Worm (Caenorhabditis elegans) whole organism, L3 larva: ENCODE data around the gene C28D4.4.

Experiments
- R02D3.7 ChIP-seq: fragments of 150-350 bp; optimal IDR thresholded peaks from 2 replicates; lab custom pipeline; 2014; ENCODE audit warnings: missing biosample characterization, missing genetic modification characterization
- ZK546.5 ChIP-seq: sonication (generic microtip); optimal IDR thresholded peaks from 2 replicates; lab custom pipeline; 2017; ENCODE audit warnings: missing biosample characterization, missing genetic modification characterization
- aly-2 ChIP-seq: fragments of 150-350 bp; optimal IDR thresholded peaks from 2 replicates; lab custom pipeline; 2014; ENCODE audit warnings: missing biosample characterization, missing genetic modification characterization
- ama-1 ChIP-seq: fragments of 150-350 bp; optimal IDR thresholded peaks from 2 replicates; lab custom pipeline; 2018
- ceh-16 ChIP-seq: sonication (generic microtip); optimal IDR thresholded peaks from 2 replicates; lab custom pipeline; 2017; ENCODE audit warnings: missing biosample characterization, missing genetic modification characterization
- ceh-28 ChIP-seq: fragments of 150-350 bp; optimal IDR thresholded peaks from 2 replicates; lab custom pipeline; 2014; ENCODE audit warnings: missing biosample characterization, missing genetic modification reagents, missing genetic modification characterization
- ceh-82 ChIP-seq: fragments of 150-350 bp; optimal IDR thresholded peaks from 2 replicates; lab custom pipeline; 2014; ENCODE audit warnings: missing biosample characterization, missing genetic modification characterization
- ceh-9 ChIP-seq: sonication (generic microtip); optimal IDR thresholded peaks from 2 replicates; lab custom pipeline; 2018; ENCODE audit warnings: missing biosample characterization, missing genetic modification characterization
- daf-12 ChIP-seq: fragments of 150-350 bp; optimal IDR thresholded peaks from 2 replicates; lab custom pipeline; 2014; ENCODE audit warnings: missing biosample characterization, missing genetic modification reagents, missing genetic modification characterization
- egl-27 ChIP-seq: sonication (generic microtip); optimal IDR thresholded peaks from 4 replicates; lab custom pipeline; 2017; ENCODE audit warnings: missing biosample characterization, missing genetic modification reagents, missing genetic modification characterization
- egl-5 ChIP-seq: fragments of 150-350 bp; optimal IDR thresholded peaks from 2 replicates; lab custom pipeline; 2017; ENCODE audit warnings: missing biosample characterization, missing genetic modification reagents, missing genetic modification characterization, inconsistent platforms
- elt-1 ChIP-seq: fragments of 150-350 bp; optimal IDR thresholded peaks from 2 replicates; lab custom pipeline; 2014; ENCODE audit warnings: missing biosample characterization, missing genetic modification characterization
- elt-2 ChIP-seq: sonication (generic microtip); optimal IDR thresholded peaks from 2 replicates; lab custom pipeline; 2016; ENCODE audit warnings: missing genetic modification reagents, mild to moderate bottlenecking, missing genetic modification characterization, missing compliant biosample characterization
- elt-3 ChIP-seq, 3 experiments: fragments of 150-350 bp in 1 of 3; sonication (generic microtip) in 2 of 3; optimal IDR thresholded peaks; 2 replicates in 2 of 3; 4 replicates in 1 of 3; lab custom pipeline; 2014 to 2017; ENCODE audit warnings: missing biosample characterization in 3 of 3, missing genetic modification characterization in 3 of 3
- eor-1 ChIP-seq, 2 experiments: fragments of 150-350 bp; optimal IDR thresholded peaks; 2 replicates each; lab custom pipeline; 2014 to 2018; ENCODE audit warnings: missing biosample characterization in 2 of 2, missing genetic modification characterization in 2 of 2
- fkh-10 ChIP-seq: sonication (generic microtip); optimal IDR thresholded peaks from 2 replicates; lab custom pipeline; 2017; ENCODE audit warnings: missing biosample characterization, missing genetic modification reagents, missing genetic modification characterization
- fkh-2 ChIP-seq: fragments of 150-350 bp; optimal IDR thresholded peaks from 2 replicates; lab custom pipeline; 2014; ENCODE audit warnings: missing biosample characterization, missing genetic modification reagents, missing genetic modification characterization
- fos-1 ChIP-seq: fragments of 150-350 bp; optimal IDR thresholded peaks from 2 replicates; lab custom pipeline; 2014; ENCODE audit warnings: missing biosample characterization, missing genetic modification characterization
- hmg-11 ChIP-seq: sonication (generic microtip); optimal IDR thresholded peaks from 2 replicates; lab custom pipeline; 2016; ENCODE audit warnings: missing genetic modification characterization, missing compliant biosample characterization
- jun-1 ChIP-seq: fragments of 150-350 bp; optimal IDR thresholded peaks from 2 replicates; lab custom pipeline; 2014; ENCODE audit warnings: missing biosample characterization, missing genetic modification reagents, missing genetic modification characterization
- lin-15B ChIP-seq: fragments of 150-350 bp; optimal IDR thresholded peaks from 2 replicates; lab custom pipeline; 2014; ENCODE audit warnings: missing biosample characterization, missing genetic modification characterization
- lin-39 ChIP-seq: fragments of 150-350 bp; optimal IDR thresholded peaks from 2 replicates; lab custom pipeline; 2018; ENCODE audit warnings: missing biosample characterization, missing genetic modification reagents, missing genetic modification characterization
- lsy-12 ChIP-seq: sonication (generic microtip); optimal IDR thresholded peaks from 2 replicates; lab custom pipeline; 2016; ENCODE audit warnings: mild to moderate bottlenecking, missing genetic modification characterization, missing compliant biosample characterization
- mdl-1 ChIP-seq: fragments of 150-350 bp; optimal IDR thresholded peaks from 2 replicates; lab custom pipeline; 2014; ENCODE audit warnings: missing biosample characterization, missing genetic modification characterization
- mml-1 ChIP-seq: fragments of 150-350 bp; sonication (generic microtip); optimal IDR thresholded peaks from 3 replicates; lab custom pipeline; 2014; ENCODE audit warnings: missing biosample characterization, missing genetic modification characterization
- nfya-1 ChIP-seq: sonication (generic microtip); optimal IDR thresholded peaks from 2 replicates; lab custom pipeline; 2017; ENCODE audit warnings: missing genetic modification characterization, mild to moderate bottlenecking, missing compliant biosample characterization, antibody characterized with exemption, moderate library complexity; ENCODE audit not compliant: insufficient read depth
- nhr-11 ChIP-seq: fragments of 150-350 bp; optimal IDR thresholded peaks from 2 replicates; lab custom pipeline; 2014; ENCODE audit warnings: missing biosample characterization, missing genetic modification characterization
- nhr-12 ChIP-seq: fragments of 150-350 bp; optimal IDR thresholded peaks from 2 replicates; lab custom pipeline; 2014; ENCODE audit warnings: missing biosample characterization, missing genetic modification characterization
- nhr-23 ChIP-seq: fragments of 150-350 bp; optimal IDR thresholded peaks from 2 replicates; lab custom pipeline; 2014; ENCODE audit warnings: missing biosample characterization, missing genetic modification reagents, missing genetic modification characterization
- nhr-237 ChIP-seq: fragments of 150-350 bp; optimal IDR thresholded peaks from 2 replicates; lab custom pipeline; 2014; ENCODE audit warnings: missing biosample characterization, missing genetic modification characterization
- nhr-25 ChIP-seq: sonication (generic microtip); optimal IDR thresholded peaks from 2 replicates; lab custom pipeline; 2017; ENCODE audit warnings: missing biosample characterization, missing genetic modification characterization
- nhr-28 ChIP-seq: fragments of 150-350 bp; optimal IDR thresholded peaks from 2 replicates; lab custom pipeline; 2014; ENCODE audit warnings: missing biosample characterization, missing genetic modification characterization
- nhr-43 ChIP-seq: sonication (generic microtip); optimal IDR thresholded peaks from 2 replicates; lab custom pipeline; 2016; ENCODE audit warnings: mild to moderate bottlenecking, missing genetic modification characterization, missing compliant biosample characterization; ENCODE audit not compliant: poor library complexity, severe bottlenecking
- nhr-67 ChIP-seq: fragments of 150-350 bp; optimal IDR thresholded peaks from 2 replicates; lab custom pipeline; 2014; ENCODE audit warnings: missing biosample characterization, missing genetic modification characterization
- nhr-76 ChIP-seq: fragments of 150-350 bp; sonication (generic microtip); optimal IDR thresholded peaks from 5 replicates; lab custom pipeline; 2014; ENCODE audit warnings: missing biosample characterization, missing genetic modification characterization
- nhr-77 ChIP-seq: fragments of 150-350 bp; optimal IDR thresholded peaks from 2 replicates; lab custom pipeline; 2014; ENCODE audit warnings: missing biosample characterization, missing genetic modification characterization
- pha-4 ChIP-seq: fragments of 150-350 bp; optimal IDR thresholded peaks from 2 replicates; lab custom pipeline; 2014; ENCODE audit warnings: missing biosample characterization, missing genetic modification reagents, missing genetic modification characterization
- pqm-1 ChIP-seq: fragments of 150-350 bp; optimal IDR thresholded peaks from 2 replicates; lab custom pipeline; 2017; ENCODE audit warnings: missing biosample characterization, missing genetic modification characterization, inconsistent platforms
- sea-2 ChIP-seq: fragments of 150-350 bp; sonication (generic microtip); optimal IDR thresholded peaks from 4 replicates; lab custom pipeline; 2014; ENCODE audit warnings: missing biosample characterization, missing genetic modification reagents, missing genetic modification characterization
- skn-1 ChIP-seq: fragments of 150-350 bp; optimal IDR thresholded peaks from 2 replicates; lab custom pipeline; 2014; ENCODE audit warnings: missing biosample characterization, missing genetic modification characterization
- snpc-4 ChIP-seq: fragments of 150-350 bp; optimal IDR thresholded peaks from 2 replicates; lab custom pipeline; 2014; ENCODE audit warnings: missing biosample characterization, missing genetic modification characterization
- tbx-2 ChIP-seq: sonication (generic microtip); optimal IDR thresholded peaks from 2 replicates; lab custom pipeline; 2016; ENCODE audit warnings: mild to moderate bottlenecking, missing genetic modification characterization, missing compliant biosample characterization
- unc-39 ChIP-seq: sonication (generic microtip); optimal IDR thresholded peaks from 4 replicates; lab custom pipeline; 2017; ENCODE audit warnings: missing biosample characterization, missing genetic modification characterization
- unc-62 ChIP-seq: fragments of 150-350 bp; sonication (generic microtip); optimal IDR thresholded peaks from 4 replicates; lab custom pipeline; 2014; ENCODE audit warnings: missing biosample characterization, missing genetic modification reagents, missing genetic modification characterization
- zag-1 ChIP-seq: fragments of 150-350 bp; optimal IDR thresholded peaks from 2 replicates; lab custom pipeline; 2014; ENCODE audit warnings: missing biosample characterization, missing genetic modification characterization
- ztf-11 ChIP-seq: fragments of 150-350 bp; optimal IDR thresholded peaks from 2 replicates; lab custom pipeline; 2014; ENCODE audit warnings: missing biosample characterization, missing genetic modification characterization
- ztf-4 ChIP-seq: fragments of 150-350 bp; optimal IDR thresholded peaks from 2 replicates; lab custom pipeline; 2014; ENCODE audit warnings: missing biosample characterization, missing genetic modification characterization

C28D4.4 gene

DNA sequence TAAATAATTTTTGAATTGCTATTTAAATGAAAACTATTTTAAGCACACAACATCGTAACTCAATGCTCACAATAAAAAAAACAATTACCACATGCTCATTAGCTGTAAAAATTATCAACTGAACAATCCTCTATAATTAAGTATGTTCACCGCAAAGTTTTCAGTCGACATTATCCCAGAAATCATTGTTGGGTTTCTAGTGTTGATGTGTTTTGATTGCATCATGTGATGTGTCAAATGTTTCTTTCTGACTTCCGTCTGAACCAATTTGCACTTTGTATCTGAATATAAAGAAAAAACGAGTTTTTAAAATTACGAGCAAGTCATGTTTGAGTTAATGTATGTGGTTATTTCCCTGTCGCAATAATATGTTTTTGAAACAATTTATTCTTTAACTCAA, 27.0 kb downstream of the C28D4.4 start:
- TF ChIP-seq eor-1 (tag; optimal IDR thresholded peaks at IDR 0.05; lab: Kevin White, UChicago) (no peak), skn-1 (peak; percentile 15), ama-1 (lab: Kevin White, UChicago) (no peak), fos-1 (tag; lab: Kevin White, UChicago) (no peak), tbx-2 (no peak), elt-3 (tag; optimal IDR thresholded peaks at IDR 0.05; lab: Kevin White, UChicago) (no peak)

DNA sequence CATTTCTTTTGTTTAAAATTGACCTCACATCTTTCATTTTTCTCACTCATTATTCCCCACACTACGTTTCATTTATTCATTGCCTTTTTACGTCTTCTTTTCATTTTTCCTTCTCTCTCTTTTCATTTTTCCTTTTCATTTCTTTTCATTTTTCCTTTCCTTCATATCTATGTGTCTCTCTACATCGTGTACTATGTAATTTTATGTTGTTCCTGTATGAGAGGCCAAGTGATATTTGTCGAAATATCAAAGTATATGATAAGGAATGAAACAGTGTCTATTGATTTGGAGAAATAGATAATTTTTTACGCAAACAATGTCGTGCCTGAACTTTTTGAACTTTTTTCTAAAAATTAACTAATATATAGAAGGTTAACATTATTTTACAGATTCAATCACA, 28.3 kb downstream of the C28D4.4 start:
- TF ChIP-seq elt-2 (tag; lab: Kevin White, UChicago) (peak; percentile 76), aly-2 (tag; lab: Kevin White, UChicago) (no peak), fkh-10 (GFP tag; lab: Kevin White, UChicago) (no peak), nhr-77 (tag; lab: Kevin White, UChicago) (no peak), unc-62 (GFP tag; lab: Kevin White, UChicago) (no peak), nhr-237 (tag; lab: Kevin White, UChicago) (no peak), mdl-1 (tag; lab: Kevin White, UChicago) (no peak), pqm-1 (peak; percentile 72), unc-39 (tag; lab: Kevin White, UChicago) (no peak), ztf-4 (tag; lab: Kevin White, UChicago) (no peak), mml-1 (tag; lab: Kevin White, UChicago) (no peak), snpc-4 (tag; lab: Kevin White, UChicago) (peak; percentile 23), nhr-76 (tag; lab: Kevin White, UChicago) (no peak), nhr-43 (no peak), elt-3 (tag; optimal IDR thresholded peaks at IDR 0.05; lab: Kevin White, UChicago) (no peak), sea-2 (GFP tag; lab: Kevin White, UChicago) (no peak), nhr-28 (no peak), egl-5 (tag; lab: Kevin White, UChicago) (no peak), jun-1 (tag; lab: Kevin White, UChicago) (no peak), nfya-1 (tag; lab: Kevin White, UChicago) (no peak), eor-1 (tag; optimal IDR thresholded peaks at IDR 0.05; lab: Kevin White, UChicago) (no peak), tbx-2 (no peak), lin-15B (no peak), nhr-25 (tag; lab: Kevin White, UChicago) (peak; percentile 36), ceh-82 (no peak), nhr-23 (tag; lab: Kevin White, UChicago) (peak; percentile 49), lsy-12 (tag; lab: Kevin White, UChicago) (no peak), ceh-28 (tag; lab: Kevin White, UChicago) (peak; percentile 59), R02D3.7 (tag; lab: Kevin White, UChicago) (no peak), hmg-11 (no peak), elt-1 (no peak), fos-1 (tag; lab: Kevin White, UChicago) (no peak), lin-39 (tag; lab: Kevin White, UChicago) (no peak), nhr-67 (tag; lab: Kevin White, UChicago) (no peak), pha-4 (tag; lab: Kevin White, UChicago) (peak; percentile 59), daf-12 (tag; lab: Kevin White, UChicago) (no peak), ztf-11 (tag; lab: Kevin White, UChicago) (no peak), nhr-11 (tag; lab: Kevin White, UChicago) (no peak), ceh-9 (no peak), ceh-16 (tag; lab: Kevin White, UChicago) (no peak), ZK546.5 (no peak), ama-1 (lab: Kevin White, UChicago) (no peak), egl-27 (tag; lab: Kevin White, UChicago) (no peak), fkh-2 (no peak), nhr-12 (tag; lab: Kevin White, UChicago) (no peak), skn-1 (peak; percentile 97), zag-1 (tag; lab: Kevin White, UChicago) (no peak)
